Worm (Caenorhabditis elegans) whole organism, early embryonic: Measurements from ENCODE around the gene Y105C5A.12.

ENCODE experiments used
- B0310.2 ChIP-seq: sonication (generic microtip); optimal IDR thresholded peaks from 2 replicates; lab custom pipeline; 2016; ENCODE audit warnings: mild to moderate bottlenecking, missing genetic modification characterization, missing compliant biosample characterization
- F13C5.2 ChIP-seq: sonication (generic microtip); optimal IDR thresholded peaks from 2 replicates; lab custom pipeline; 2017; ENCODE audit warnings: mild to moderate bottlenecking, missing genetic modification characterization, inconsistent platforms, missing compliant biosample characterization
- aly-1 ChIP-seq: sonication (generic microtip); optimal IDR thresholded peaks from 2 replicates; lab custom pipeline; 2016; ENCODE audit warnings: missing genetic modification characterization, missing compliant biosample characterization
- ama-1 ChIP-seq: fragments of 150-350 bp; optimal IDR thresholded peaks from 2 replicates; lab custom pipeline; 2014
- ceh-13 ChIP-seq: fragments of 200-800 bp; sonication (Bioruptor generic); optimal IDR thresholded peaks from 2 replicates; lab custom pipeline; 2018; ENCODE audit warnings: mild to moderate bottlenecking, missing genetic modification characterization, missing compliant biosample characterization
- ceh-36 ChIP-seq: sonication (generic microtip); optimal IDR thresholded peaks from 2 replicates; lab custom pipeline; 2016; ENCODE audit warnings: missing genetic modification characterization, inconsistent platforms, missing compliant biosample characterization
- flt-1 ChIP-seq: fragments of 200-800 bp; sonication (Bioruptor generic); IDR thresholded peaks from 2 replicates; pipeline ENCODE4 v1.3.6; 2022; ENCODE audit warnings: missing genetic modification characterization, missing compliant biosample characterization
- hmbx-1 ChIP-seq: sonication (generic microtip); optimal IDR thresholded peaks from 2 replicates; lab custom pipeline; 2016; ENCODE audit warnings: mild to moderate bottlenecking, missing genetic modification characterization, missing compliant biosample characterization
- scrt-1 ChIP-seq: fragments of 200-800 bp; sonication (Bioruptor generic); IDR thresholded peaks from 2 replicates; pipeline ENCODE4 v1.3.6; 2022; ENCODE audit warnings: missing genetic modification characterization, missing compliant biosample characterization
- tbx-11 ChIP-seq: fragments of 200-800 bp; sonication (Bioruptor generic); IDR thresholded peaks from 2 replicates; pipeline ENCODE4 v1.3.6; 2022; ENCODE audit warnings: missing genetic modification characterization, missing compliant biosample characterization

DNA sequence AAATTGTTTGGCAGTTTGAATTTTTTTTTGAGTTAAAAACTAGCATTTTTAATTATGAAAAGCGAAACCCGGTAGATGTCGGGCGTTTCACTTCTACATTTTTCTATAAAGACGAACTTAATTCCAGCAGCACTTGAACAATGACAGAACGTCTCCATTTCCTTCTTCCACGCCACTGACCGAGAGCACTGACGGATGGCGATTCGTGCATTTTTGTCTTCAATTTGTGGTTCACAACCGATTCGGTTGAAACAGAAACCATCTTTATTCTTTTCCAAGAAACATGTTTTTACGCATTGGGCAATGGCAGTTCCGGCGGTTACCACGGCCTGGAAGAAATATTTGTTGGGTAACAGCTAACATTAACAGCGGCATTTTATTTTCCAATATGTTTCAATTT is 28.5 kb downstream of the Y105C5A.12 start:
- no peak for TF ChIP-seq B0310.2
- no peak for TF ChIP-seq ceh-13 (GFP tag; lab: Kevin White, UChicago)
- TF ChIP-seq aly-1 (tag; lab: Kevin White, UChicago), result no peak
- TF ChIP-seq hmbx-1 (tag; lab: Kevin White, UChicago), result no peak
- no peak for TF ChIP-seq ceh-36 (tag; lab: Kevin White, UChicago)
- no peak for TF ChIP-seq ama-1 (lab: Kevin White, UChicago)
- TF ChIP-seq flt-1, result no peak
- no peak for TF ChIP-seq scrt-1 (GFP tag; lab: Robert Waterston, UW)
- no peak for TF ChIP-seq tbx-11 (GFP tag; lab: Robert Waterston, UW)
- no peak for TF ChIP-seq F13C5.2 (tag; lab: Kevin White, UChicago)
